Worm (Caenorhabditis elegans) whole organism, late embryonic: ENCODE measurements around the gene T16G1.6.
A peak's percentile ranks its signal among the peaks of the same experiment; 100 is the strongest.

ENCODE experiments used
- C38D4.7 ChIP-seq: fragments of 200-800 bp; sonication (Bioruptor generic); optimal IDR thresholded peaks from 2 replicates; lab custom pipeline; 2018; ENCODE audit warnings: mild to moderate bottlenecking, missing genetic modification characterization, moderate library complexity, missing compliant biosample characterization
- F13H6.1 ChIP-seq: sonication (generic microtip); optimal IDR thresholded peaks from 2 replicates; lab custom pipeline; 2016; ENCODE audit warnings: missing genetic modification characterization, missing compliant biosample characterization
- K02D7.2 ChIP-seq: sonication (generic microtip); optimal IDR thresholded peaks from 2 replicates; lab custom pipeline; 2017; ENCODE audit warnings: mild to moderate bottlenecking, missing genetic modification characterization, missing compliant biosample characterization
- T23F11.4 ChIP-seq: fragments of 200-800 bp; sonication (Bioruptor generic); optimal IDR thresholded peaks from 2 replicates; lab custom pipeline; 2018; ENCODE audit warnings: mild to moderate bottlenecking, missing genetic modification characterization, missing compliant biosample characterization
- Y22D7AL.16 ChIP-seq: sonication (generic microtip); optimal IDR thresholded peaks from 2 replicates; lab custom pipeline; 2016; ENCODE audit warnings: missing genetic modification characterization, missing compliant biosample characterization
- ahr-1 ChIP-seq: sonication (generic microtip); optimal IDR thresholded peaks from 2 replicates; lab custom pipeline; 2016; ENCODE audit warnings: missing genetic modification characterization, missing compliant biosample characterization
- ceh-14 ChIP-seq: sonication (generic microtip); optimal IDR thresholded peaks from 2 replicates; lab custom pipeline; 2016; ENCODE audit warnings: missing genotype, missing genetic modification characterization, missing compliant biosample characterization
- ceh-18 ChIP-seq: sonication (generic microtip); optimal IDR thresholded peaks from 2 replicates; lab custom pipeline; 2016; ENCODE audit warnings: missing genetic modification characterization, missing compliant biosample characterization
- ceh-19 ChIP-seq: fragments of 200-800 bp; sonication (Bioruptor generic); optimal IDR thresholded peaks from 2 replicates; lab custom pipeline; 2018; ENCODE audit warnings: mild to moderate bottlenecking, missing genetic modification characterization, missing compliant biosample characterization
- ceh-2 ChIP-seq: sonication (generic microtip); optimal IDR thresholded peaks from 2 replicates; lab custom pipeline; 2016; ENCODE audit warnings: missing genotype, missing genetic modification characterization, missing compliant biosample characterization
- ceh-22 ChIP-seq: sonication (generic microtip); optimal IDR thresholded peaks from 2 replicates; lab custom pipeline; 2017; ENCODE audit warnings: missing biosample characterization, missing genetic modification characterization
- ceh-30 ChIP-seq: fragments of 150-350 bp; optimal IDR thresholded peaks from 2 replicates; lab custom pipeline; 2014; ENCODE audit warnings: missing biosample characterization, missing genetic modification characterization
- ceh-31 ChIP-seq: sonication (generic microtip); optimal IDR thresholded peaks from 2 replicates; lab custom pipeline; 2016; ENCODE audit warnings: missing genetic modification characterization, missing compliant biosample characterization
- ceh-34 ChIP-seq: sonication (generic microtip); optimal IDR thresholded peaks from 2 replicates; lab custom pipeline; 2016; ENCODE audit warnings: mild to moderate bottlenecking, missing genetic modification characterization, missing compliant biosample characterization
- ceh-45 ChIP-seq: fragments of 200-800 bp; sonication (Bioruptor generic); IDR thresholded peaks from 2 replicates; pipeline ENCODE4 v1.3.6; 2022; ENCODE audit warnings: missing genetic modification reagents, missing genetic modification characterization, missing compliant biosample characterization
- ceh-48 ChIP-seq: sonication (generic microtip); optimal IDR thresholded peaks from 2 replicates; lab custom pipeline; 2016; ENCODE audit warnings: missing genetic modification characterization, inconsistent platforms, missing compliant biosample characterization
- ceh-9 ChIP-seq: sonication (generic microtip); optimal IDR thresholded peaks from 2 replicates; lab custom pipeline; 2016; ENCODE audit warnings: mild to moderate bottlenecking, missing genetic modification characterization, inconsistent platforms, missing compliant biosample characterization
- dmd-4 ChIP-seq: sonication (generic microtip); optimal IDR thresholded peaks from 2 replicates; lab custom pipeline; 2016; ENCODE audit warnings: borderline replicate concordance, missing genetic modification characterization, missing compliant biosample characterization
- dve-1 ChIP-seq: sonication (generic microtip); optimal IDR thresholded peaks from 2 replicates; lab custom pipeline; 2017; ENCODE audit warnings: antibody characterized with exemption, mild to moderate bottlenecking, missing genetic modification characterization, missing compliant biosample characterization
- elt-2 ChIP-seq: sonication (generic microtip); optimal IDR thresholded peaks from 2 replicates; lab custom pipeline; 2016; ENCODE audit warnings: missing genetic modification reagents, missing genetic modification characterization, missing compliant biosample characterization
- ets-4 ChIP-seq: sonication (generic microtip); optimal IDR thresholded peaks from 2 replicates; lab custom pipeline; 2016; ENCODE audit warnings: missing genetic modification characterization, missing compliant biosample characterization
- fax-1 ChIP-seq: sonication (generic microtip); optimal IDR thresholded peaks from 2 replicates; lab custom pipeline; 2016; ENCODE audit warnings: missing genotype, missing genetic modification characterization, missing compliant biosample characterization
- fkh-10 ChIP-seq: fragments of 150-350 bp; optimal IDR thresholded peaks from 2 replicates; lab custom pipeline; 2014; ENCODE audit warnings: missing biosample characterization, missing genetic modification reagents, missing genetic modification characterization
- fkh-6 ChIP-seq: sonication (generic microtip); optimal IDR thresholded peaks from 2 replicates; lab custom pipeline; 2016; ENCODE audit warnings: missing genetic modification characterization, missing compliant biosample characterization
- hlh-13 ChIP-seq: fragments of 200-800 bp; sonication (Bioruptor generic); optimal IDR thresholded peaks from 2 replicates; lab custom pipeline; 2018; ENCODE audit warnings: mild to moderate bottlenecking, missing genetic modification characterization, missing compliant biosample characterization
- lin-11 ChIP-seq: fragments of 200-800 bp; sonication (Bioruptor generic); optimal IDR thresholded peaks from 2 replicates; lab custom pipeline; 2018; ENCODE audit warnings: mild to moderate bottlenecking, missing genetic modification characterization, missing compliant biosample characterization
- madf-2 ChIP-seq: sonication (generic microtip); optimal IDR thresholded peaks from 2 replicates; lab custom pipeline; 2017; ENCODE audit warnings: missing genetic modification characterization, missing compliant biosample characterization
- nfya-1 ChIP-seq: sonication (generic microtip); optimal IDR thresholded peaks from 2 replicates; lab custom pipeline; 2017; ENCODE audit warnings: missing genetic modification characterization, mild to moderate bottlenecking, missing compliant biosample characterization, antibody characterized with exemption, moderate library complexity
- npax-4 ChIP-seq: sonication (generic microtip); optimal IDR thresholded peaks from 2 replicates; lab custom pipeline; 2016; ENCODE audit warnings: missing genetic modification characterization, missing compliant biosample characterization
- odd-2 ChIP-seq: sonication (generic microtip); optimal IDR thresholded peaks from 2 replicates; lab custom pipeline; 2017; ENCODE audit warnings: antibody characterized with exemption, mild to moderate bottlenecking, missing genetic modification characterization, missing compliant biosample characterization
- pag-3 ChIP-seq: sonication (generic microtip); optimal IDR thresholded peaks from 2 replicates; lab custom pipeline; 2016; ENCODE audit warnings: missing compliant biosample characterization, missing genetic modification characterization, borderline replicate concordance
- pat-9 ChIP-seq: fragments of 200-800 bp; sonication (Bioruptor generic); optimal IDR thresholded peaks from 2 replicates; lab custom pipeline; 2018; ENCODE audit warnings: mild to moderate bottlenecking, missing genetic modification characterization, moderate library complexity, missing compliant biosample characterization
- pros-1 ChIP-seq: fragments of 150-350 bp; optimal IDR thresholded peaks from 2 replicates; lab custom pipeline; 2014; ENCODE audit warnings: missing biosample characterization, missing genetic modification reagents, missing genetic modification characterization
- ref-2 ChIP-seq: sonication (generic microtip); optimal IDR thresholded peaks from 2 replicates; lab custom pipeline; 2016; ENCODE audit warnings: missing genetic modification characterization, missing compliant biosample characterization
- sdc-2 ChIP-seq: sonication (generic microtip); optimal IDR thresholded peaks from 2 replicates; lab custom pipeline; 2016; ENCODE audit warnings: missing genotype, missing genetic modification characterization, missing compliant biosample characterization
- syd-9 ChIP-seq: sonication (generic microtip); optimal IDR thresholded peaks from 2 replicates; lab custom pipeline; 2016; ENCODE audit warnings: mild to moderate bottlenecking, missing genetic modification characterization, moderate library complexity, missing compliant biosample characterization
- tbx-2 ChIP-seq: sonication (generic microtip); optimal IDR thresholded peaks from 2 replicates; lab custom pipeline; 2016; ENCODE audit warnings: missing genetic modification characterization, missing compliant biosample characterization
- tbx-7 ChIP-seq: sonication (generic microtip); optimal IDR thresholded peaks from 2 replicates; lab custom pipeline; 2016; ENCODE audit warnings: missing genotype, missing genetic modification characterization, missing compliant biosample characterization
- unc-3 ChIP-seq, 2 experiments: fragments of 200-800 bp in 1 of 2; sonication (Bioruptor generic) in 1 of 2; sonication (generic microtip) in 1 of 2; conservative IDR thresholded peaks in 1 of 2; optimal IDR thresholded peaks in 1 of 2; 2 replicates each; pipeline versions ENCODE4 v1.3.6 to Lab custom; 2016 to 2022; ENCODE audit warnings: missing compliant biosample characterization in 2 of 2, missing genetic modification characterization in 2 of 2, missing genetic modification reagents in 1 of 2
- unc-42 ChIP-seq: sonication (generic microtip); optimal IDR thresholded peaks from 2 replicates; lab custom pipeline; 2016; ENCODE audit warnings: missing genotype, missing genetic modification characterization, missing compliant biosample characterization
- unc-55 ChIP-seq: sonication (generic microtip); optimal IDR thresholded peaks from 2 replicates; lab custom pipeline; 2017; ENCODE audit warnings: missing biosample characterization, missing genetic modification reagents, missing genetic modification characterization
- unc-86 ChIP-seq: sonication (generic microtip); optimal IDR thresholded peaks from 2 replicates; lab custom pipeline; 2016; ENCODE audit warnings: missing genetic modification characterization, missing compliant biosample characterization
- zip-5 ChIP-seq: sonication (generic microtip); optimal IDR thresholded peaks from 2 replicates; lab custom pipeline; 2016; ENCODE audit warnings: missing genetic modification characterization, missing compliant biosample characterization
- ztf-16 ChIP-seq: sonication (generic microtip); optimal IDR thresholded peaks from 2 replicates; lab custom pipeline; 2017; ENCODE audit warnings: missing genetic modification characterization, missing compliant biosample characterization

Gene T16G1.6

ce11 chrV:12952287-12952686 lies 15.3 kb upstream of the T16G1.6 start, which contains the start of gene pqn-68:
TSS of gene pqn-68 (plus strand) at chrV:12952636.
- no peak for TF ChIP-seq ceh-34
- TF ChIP-seq unc-3 (GFP tag; conservative IDR thresholded peaks at IDR 0.05; lab: Robert Waterston, UW): no peak
- no peak for TF ChIP-seq unc-3 (tag; optimal IDR thresholded peaks at IDR 0.05; lab: Kevin White, UChicago)
- TF ChIP-seq ceh-31: peak; percentile 4
- TF ChIP-seq Y22D7AL.16 (tag; lab: Kevin White, UChicago): no peak
- TF ChIP-seq ceh-9 (tag; lab: Kevin White, UChicago): no peak
- TF ChIP-seq madf-2 (tag; lab: Kevin White, UChicago): no peak
- TF ChIP-seq npax-4: no peak
- TF ChIP-seq tbx-7 (tag; lab: Kevin White, UChicago): no peak
- no peak for TF ChIP-seq pat-9 (tag; lab: Kevin White, UChicago)
- no peak for TF ChIP-seq ceh-30 (tag; lab: Kevin White, UChicago)
- peak; percentile 1 for TF ChIP-seq ets-4
- no peak for TF ChIP-seq ztf-16
- no peak for TF ChIP-seq ceh-22 (tag; lab: Kevin White, UChicago)
- TF ChIP-seq ceh-14 (tag; lab: Kevin White, UChicago): no peak
- peak; percentile 10 for TF ChIP-seq ceh-2 (tag; lab: Kevin White, UChicago)
- no peak for TF ChIP-seq pag-3 (tag; lab: Kevin White, UChicago)
- TF ChIP-seq fax-1 (tag; lab: Kevin White, UChicago): no peak
- no peak for TF ChIP-seq pros-1 (tag; lab: Kevin White, UChicago)
- TF ChIP-seq, all 69 proteins: peak for 3

- TF ChIP-seq ceh-48 (peak; percentile 47), pag-3 (tag; lab: Kevin White, UChicago) (no peak), unc-55 (GFP tag; lab: Kevin White, UChicago) (peak; percentile 24), nfya-1 (tag; lab: Kevin White, UChicago) (peak; percentile 54), unc-42 (tag; lab: Kevin White, UChicago) (peak; percentile 50), ceh-31 (peak; percentile 23), tbx-2 (peak; percentile 41), ceh-34 (no peak), T23F11.4 (GFP tag; lab: Kevin White, UChicago) (no peak)
- TF ChIP-seq, all 69 proteins: peak for 6
Observed at ce11 chrV:12950812-12951528, 14.0 kb upstream of the T16G1.6 start, which contains the start of the genes T16G1.9 and T16G1.18. TSS of gene T16G1.9 (minus strand) at chrV:12950862. TSS of gene T16G1.18 (plus strand) at chrV:12951304.

DNA sequence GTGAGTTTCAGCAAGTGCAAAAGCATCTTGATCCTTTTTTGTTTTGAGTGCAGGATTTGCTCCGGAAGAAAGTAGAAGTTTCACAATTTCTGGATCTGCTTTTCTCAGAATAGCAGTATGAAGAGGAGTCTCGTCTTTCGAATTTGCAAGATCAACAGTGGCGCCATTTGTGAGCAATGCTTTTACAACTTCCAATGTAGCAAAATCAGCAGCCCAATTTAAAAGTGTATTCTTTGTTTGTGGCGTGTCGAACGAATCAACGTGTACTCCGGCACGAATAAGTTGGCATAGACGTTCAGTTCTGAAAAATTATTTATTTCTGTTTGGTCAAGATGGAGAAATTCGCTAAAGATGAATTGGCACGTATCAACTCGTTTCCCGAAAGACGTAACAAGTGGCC lies 12.6 kb upstream of the T16G1.6 start, which contains the start of gene T16G1.13:
Gene T16G1.13, plus strand, starts transcription at position 301 of the 400 bp plus-strand sequence.
- TF ChIP-seq K02D7.2 (tag; lab: Kevin White, UChicago): no peak
- no peak for TF ChIP-seq ceh-30 (tag; lab: Kevin White, UChicago)
- TF ChIP-seq ceh-45 (GFP tag; lab: Robert Waterston, UW): no peak
- TF ChIP-seq C38D4.7 (GFP tag; lab: Kevin White, UChicago): no peak
- no peak for TF ChIP-seq fkh-10
- TF ChIP-seq unc-42 (tag; lab: Kevin White, UChicago): no peak
- no peak for TF ChIP-seq pat-9 (tag; lab: Kevin White, UChicago)
- TF ChIP-seq lin-11: no peak
- no peak for TF ChIP-seq ahr-1 (tag; lab: Kevin White, UChicago)
- no peak for TF ChIP-seq ceh-31
- no peak for TF ChIP-seq zip-5 (tag; lab: Kevin White, UChicago)
- no peak for TF ChIP-seq unc-86 (tag; lab: Kevin White, UChicago)
- no peak for TF ChIP-seq ceh-34
- TF ChIP-seq odd-2: no peak
- no peak for TF ChIP-seq T23F11.4 (GFP tag; lab: Kevin White, UChicago)

DNA sequence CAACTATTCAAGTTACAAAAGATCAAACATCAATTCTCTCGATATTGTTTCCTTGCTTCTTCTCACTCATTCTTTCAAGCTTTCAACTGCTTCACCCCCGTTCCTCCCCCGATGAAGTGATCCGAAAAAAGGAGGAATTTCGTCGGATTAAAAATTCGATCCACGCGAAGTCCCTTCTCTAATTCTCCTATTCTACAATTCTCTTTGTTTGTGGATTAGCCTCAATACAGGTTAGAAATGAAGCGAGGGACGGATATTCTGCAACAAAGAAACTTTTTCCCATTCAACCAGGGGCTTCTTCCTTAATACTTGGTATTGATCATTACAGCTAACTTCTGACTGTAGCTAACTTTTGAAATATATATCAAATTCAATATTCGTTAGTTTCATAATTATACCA lies 7.8 kb upstream of the T16G1.6 start, which contains the start of gene grl-2:
Gene grl-2, plus strand, starts transcription at position 301 of the 400 bp plus-strand sequence.
- TF ChIP-seq C38D4.7 (GFP tag; lab: Kevin White, UChicago) (no peak), fkh-6 (tag; lab: Kevin White, UChicago) (no peak), syd-9 (no peak), madf-2 (tag; lab: Kevin White, UChicago) (no peak), ref-2 (no peak), F13H6.1 (tag; lab: Kevin White, UChicago) (no peak), sdc-2 (tag; lab: Kevin White, UChicago) (no peak), pat-9 (tag; lab: Kevin White, UChicago) (no peak), hlh-13 (GFP tag; lab: Kevin White, UChicago) (no peak), dmd-4 (tag; lab: Kevin White, UChicago) (no peak), elt-2 (no peak), T23F11.4 (GFP tag; lab: Kevin White, UChicago) (no peak), ceh-18 (no peak), ceh-19 (no peak), dve-1 (tag; lab: Kevin White, UChicago) (no peak)
